Fruit fly (Drosophila melanogaster): ENCODE results near the gene Dyro.

The Dyro gene

dm6 chr3L:11293378-11293777 is 2.3 kb downstream of the Dyro start (continued):
- TF ChIP-seq CG8388 (GFP tag; optimal IDR thresholded peaks at IDR 0.05) (no peak), sqz (GFP tag; optimal IDR thresholded peaks at IDR 0.05) (peak; percentile 39), Hr78 (GFP tag; optimal IDR thresholded peaks at IDR 0.05) (no peak), kni (GFP tag; optimal IDR thresholded peaks at IDR 0.05) (no peak), Ptx1 (GFP tag; IDR thresholded peaks at IDR 0.05) (peak; percentile 47; the same call in 1 of the 2 replicates), CG11560 (tag; IDR thresholded peaks at IDR 0.05) (no peak), pros (GFP tag; optimal IDR thresholded peaks at IDR 0.05) (no peak), E2f1 (GFP tag; IDR thresholded peaks at IDR 0.05) (no peak), Max (GFP tag; optimal IDR thresholded peaks at IDR 0.05) (no peak), her (GFP tag; optimal IDR thresholded peaks at IDR 0.05) (no peak), pita (GFP tag; optimal IDR thresholded peaks at IDR 0.05) (no peak), CG12299 (tag; optimal IDR thresholded peaks at IDR 0.05) (no peak), CG10321 (GFP tag; IDR thresholded peaks at IDR 0.05) (no peak), hkb (optimal IDR thresholded peaks at IDR 0.05) (no peak), hkb (GFP tag; IDR thresholded peaks at IDR 0.05) (no peak), cas (GFP tag; IDR thresholded peaks at IDR 0.05) (0 out of 2 replicates have a peak, but pooled peaks have one; percentile 20), CG12659 (GFP tag; optimal IDR thresholded peaks at IDR 0.05) (no peak), trem (tag; optimal IDR thresholded peaks at IDR 0.05) (peak; percentile 11), Tbp (GFP tag; optimal IDR thresholded peaks at IDR 0.05) (no peak), Awh (GFP tag; IDR thresholded peaks at IDR 0.05) (0 out of 2 replicates have a peak, but pooled peaks have one; percentile 19), CG3163 (GFP tag; optimal IDR thresholded peaks at IDR 0.05) (no peak), slp2 (GFP tag; optimal IDR thresholded peaks at IDR 0.05) (no peak), tin (GFP tag; optimal IDR thresholded peaks at IDR 0.05) (peak; percentile 23), CG4360 (GFP tag; IDR thresholded peaks at IDR 0.05) (no peak), CG6765 (GFP tag; optimal IDR thresholded peaks at IDR 0.05) (no peak), CTCF (GFP tag; optimal IDR thresholded peaks at IDR 0.05) (no peak), peb (GFP tag; IDR thresholded peaks at IDR 0.05) (no peak), CG13775 (GFP tag; optimal IDR thresholded peaks at IDR 0.05) (no peak), CG17829 (tag; optimal IDR thresholded peaks at IDR 0.05) (no peak), CG2199 (GFP tag; IDR thresholded peaks at IDR 0.05) (0 out of 3 replicates have a peak, but pooled peaks have one; percentile 32), Ets97D (GFP tag; optimal IDR thresholded peaks at IDR 0.05) (no peak), Hr51 (GFP tag; optimal IDR thresholded peaks at IDR 0.05) (no peak), GATAe (GFP tag; conservative IDR thresholded peaks at IDR 0.05) (peak; percentile 35; the same call in 1 of the 2 replicates), ewg (GFP tag; optimal IDR thresholded peaks at IDR 0.05) (no peak), dimm (GFP tag; IDR thresholded peaks at IDR 0.05) (no peak), nau (GFP tag; optimal IDR thresholded peaks at IDR 0.05) (no peak), Elba2 (GFP tag; optimal IDR thresholded peaks at IDR 0.05) (no peak), jing (GFP tag; optimal IDR thresholded peaks at IDR 0.05) (no peak), Dip2 (GFP tag; IDR thresholded peaks at IDR 0.05) (no peak), CG12391 (tag; optimal IDR thresholded peaks at IDR 0.05) (no peak), Stat92E (GFP tag; optimal IDR thresholded peaks at IDR 0.05) (no peak), CG18011 (GFP tag; optimal IDR thresholded peaks at IDR 0.05) (no peak), dan (GFP tag; IDR thresholded peaks at IDR 0.05) (no peak), h (optimal IDR thresholded peaks at IDR 0.05) (no peak), inv (GFP tag; IDR thresholded peaks at IDR 0.05; ENCODE audit: partially characterized antibody) (no peak), CG10431 (GFP tag; optimal IDR thresholded peaks at IDR 0.05) (no peak), Dip3 (GFP tag; optimal IDR thresholded peaks at IDR 0.05) (no peak), CG1603 (tag; optimal IDR thresholded peaks at IDR 0.05) (peak; percentile 24), gcm2 (GFP tag; optimal IDR thresholded peaks at IDR 0.05) (no peak), klu (GFP tag; IDR thresholded peaks at IDR 0.05) (no peak), CG11247 (GFP tag; IDR thresholded peaks at IDR 0.05) (0 out of 2 replicates have a peak, but pooled peaks have one; percentile 13), ind (GFP tag; optimal IDR thresholded peaks at IDR 0.05) (peak; percentile 58), CG14441 (GFP tag; IDR thresholded peaks at IDR 0.05) (peak; percentile 55)

All from whole organism, embryonic.